Fruit fly (Drosophila melanogaster): Measurements from ENCODE around the gene Myb.

The Myb gene

dm6 chrX:15893732-15894264 lies 36.2 kb upstream of the Myb start:
- peak; percentile 33 for TF ChIP-seq CG17359 (tag; optimal IDR thresholded peaks at IDR 0.05)
- TF ChIP-seq CG15601 (tag; optimal IDR thresholded peaks at IDR 0.05): peak; percentile 24
- no peak for TF ChIP-seq CG8281 (tag; optimal IDR thresholded peaks at IDR 0.05)
- peak in 1 of 2 experiments; percentile 69 for TF ChIP-seq Pdp1 (GFP tag; optimal IDR thresholded peaks at IDR 0.05)
- no peak for TF ChIP-seq CG3838 (GFP tag; optimal IDR thresholded peaks at IDR 0.05)
- no peak for TF ChIP-seq exex (tag; optimal IDR thresholded peaks at IDR 0.05)
- no peak for TF ChIP-seq Max (GFP tag; optimal IDR thresholded peaks at IDR 0.05)
- no peak for TF ChIP-seq CG31441 (GFP tag; IDR thresholded peaks at IDR 0.05)
- TF ChIP-seq org-1 (GFP tag; optimal IDR thresholded peaks at IDR 0.05): peak; percentile 25
- TF ChIP-seq gro (GFP tag; optimal IDR thresholded peaks at IDR 0.05): no peak
- no peak for TF ChIP-seq hkb (optimal IDR thresholded peaks at IDR 0.05)
- TF ChIP-seq hkb (GFP tag; IDR thresholded peaks at IDR 0.05): peak; percentile 7; the same call in 1 of the 2 replicates
- no peak for TF ChIP-seq gsb (GFP tag; IDR thresholded peaks at IDR 0.05)
- TF ChIP-seq pfk (GFP tag; optimal IDR thresholded peaks at IDR 0.05): no peak
- no peak for TF ChIP-seq HmgZ (tag; optimal IDR thresholded peaks at IDR 0.05)
- no peak for TF ChIP-seq klu (GFP tag; IDR thresholded peaks at IDR 0.05)
- TF ChIP-seq CG3407 (GFP tag; optimal IDR thresholded peaks at IDR 0.05): peak; percentile 39
- peak; percentile 35; the same call in 1 of the 2 replicates for TF ChIP-seq onecut (GFP tag; IDR thresholded peaks at IDR 0.05)
- peak; percentile 15 for TF ChIP-seq Sox100B (GFP tag; optimal IDR thresholded peaks at IDR 0.05)
- TF ChIP-seq Asciz (GFP tag; optimal IDR thresholded peaks at IDR 0.05): peak; percentile 50
- TF ChIP-seq D19A (tag; optimal IDR thresholded peaks at IDR 0.05): peak; percentile 73
- TF ChIP-seq lbe (GFP tag; optimal IDR thresholded peaks at IDR 0.05): no peak
- TF ChIP-seq Sry-δ (GFP tag; optimal IDR thresholded peaks at IDR 0.05): no peak
- 0 out of 2 replicates have a peak, but pooled peaks have one; percentile 39 for TF ChIP-seq crol (GFP tag; IDR thresholded peaks at IDR 0.05)
- TF ChIP-seq Fer1 (GFP tag; optimal IDR thresholded peaks at IDR 0.05): peak; percentile 11
- peak; percentile 1 for TF ChIP-seq CG6765 (GFP tag; optimal IDR thresholded peaks at IDR 0.05)
- TF ChIP-seq Abd-B (GFP tag; optimal IDR thresholded peaks at IDR 0.05): no peak
- TF ChIP-seq CG4820 (GFP tag; optimal IDR thresholded peaks at IDR 0.05): no peak
- no peak for TF ChIP-seq CG5180 (GFP tag; optimal IDR thresholded peaks at IDR 0.05)
- no peak for TF ChIP-seq usp (GFP tag; optimal IDR thresholded peaks at IDR 0.05)
- TF ChIP-seq CG4282 (GFP tag; optimal IDR thresholded peaks at IDR 0.05): no peak
- peak; percentile 60 for TF ChIP-seq ewg (GFP tag; optimal IDR thresholded peaks at IDR 0.05)
- no peak for TF ChIP-seq Stat92E (GFP tag; optimal IDR thresholded peaks at IDR 0.05)
- TF ChIP-seq aop (GFP tag; IDR thresholded peaks at IDR 0.05): no peak
- TF ChIP-seq her (GFP tag; optimal IDR thresholded peaks at IDR 0.05): no peak
- no peak for TF ChIP-seq ATbp (GFP tag; optimal IDR thresholded peaks at IDR 0.05)
- TF ChIP-seq nom (GFP tag; optimal IDR thresholded peaks at IDR 0.05): no peak
- TF ChIP-seq sqz (GFP tag; optimal IDR thresholded peaks at IDR 0.05): peak; percentile 12
- peak; percentile 66 for TF ChIP-seq sens (GFP tag)
- TF ChIP-seq Vsx1 (GFP tag; optimal IDR thresholded peaks at IDR 0.05): peak; percentile 1
